Fruit fly (Drosophila melanogaster): ENCODE data around the gene mRpL1.

Gene mRpL1

DNA sequence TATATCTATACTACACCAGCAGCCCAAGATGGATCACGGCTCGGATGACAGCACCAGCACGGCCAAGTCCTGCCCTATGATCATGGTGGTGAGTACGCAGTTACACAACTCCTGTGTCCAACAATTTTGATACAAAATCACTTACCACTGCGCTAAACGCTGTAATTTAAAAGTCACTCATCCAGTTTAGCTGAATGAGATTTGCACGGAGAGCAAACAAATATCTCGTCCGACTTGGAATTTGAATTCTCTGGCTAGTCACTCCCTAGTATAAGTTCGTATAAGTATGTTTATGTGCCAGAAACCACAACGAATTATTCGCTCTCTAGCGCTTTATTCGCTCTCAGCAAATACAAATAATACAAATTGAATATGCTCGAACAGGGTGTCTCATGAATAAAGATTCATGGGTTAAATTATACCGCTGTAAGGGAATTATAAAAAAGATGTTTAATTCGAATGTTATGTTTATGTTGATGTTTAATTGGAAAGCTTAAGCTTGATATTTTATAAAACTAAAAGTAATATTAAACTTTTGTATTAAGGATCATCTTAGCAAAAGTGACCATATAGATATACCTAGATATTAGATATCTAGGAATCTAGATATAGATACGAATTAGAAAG, 16.6 kb downstream of the mRpL1 start:
- peak; percentile 29 for TF ChIP-seq CG14711 (tag; optimal IDR thresholded peaks at IDR 0.05)
- TF ChIP-seq Mnt (GFP tag; optimal IDR thresholded peaks at IDR 0.05): no peak
- no peak for TF ChIP-seq CG1620 (GFP tag; optimal IDR thresholded peaks at IDR 0.05)
- TF ChIP-seq CG7101 (tag; optimal IDR thresholded peaks at IDR 0.05): peak; percentile 27
- TF ChIP-seq cnc (optimal IDR thresholded peaks at IDR 0.05): no peak
- TF ChIP-seq pad (GFP tag; optimal IDR thresholded peaks at IDR 0.05): no peak
- TF ChIP-seq toe (GFP tag; optimal IDR thresholded peaks at IDR 0.05): no peak
- TF ChIP-seq tj (GFP tag; optimal IDR thresholded peaks at IDR 0.05): no peak
- TF ChIP-seq kay (GFP tag; ENCODE audit: borderline replicate concordance): no peak
- TF ChIP-seq CG7045 (GFP tag; optimal IDR thresholded peaks at IDR 0.05): peak; percentile 6
- TF ChIP-seq CG33017 (tag; optimal IDR thresholded peaks at IDR 0.05): peak; percentile 60
- peak; percentile 37 for TF ChIP-seq cic (GFP tag; optimal IDR thresholded peaks at IDR 0.05)

DNA sequence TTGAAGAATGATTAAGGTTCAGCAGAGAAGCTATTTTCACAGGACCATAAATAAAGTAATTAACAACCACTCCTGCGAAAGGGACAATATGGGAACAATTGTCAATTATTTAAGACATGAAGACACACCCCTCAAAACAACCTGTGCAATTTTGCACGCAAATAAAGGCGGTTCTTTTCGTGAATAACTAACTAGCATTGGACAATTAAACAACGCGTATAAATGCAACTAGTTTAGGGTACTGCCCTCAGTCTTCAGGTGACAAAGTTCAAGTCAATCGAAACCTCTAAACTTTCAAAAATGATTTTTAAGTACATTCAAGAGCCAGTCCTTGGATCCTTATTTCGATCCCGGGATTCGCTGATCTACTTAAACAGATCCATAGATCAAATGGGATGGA, 20.2 kb downstream of the mRpL1 start, which contains the start of gene Or85a:
TSS of gene Or85a (plus strand) at position 301 of the 400 bp plus-strand sequence.
- no peak for TF ChIP-seq CG33017 (tag; optimal IDR thresholded peaks at IDR 0.05)

dm6 chr3R:8324016-8324415, 22.8 kb downstream of the mRpL1 start, which contains the start of gene CG7443:
CG7443 (plus strand) TSS chr3R:8324316.
- TF ChIP-seq Crg-1 (GFP tag; optimal IDR thresholded peaks at IDR 0.05): no peak
- no peak for TF ChIP-seq CG7101 (tag; optimal IDR thresholded peaks at IDR 0.05)
- no peak for TF ChIP-seq tj (GFP tag; optimal IDR thresholded peaks at IDR 0.05)
- no peak for TF ChIP-seq CG14711 (tag; optimal IDR thresholded peaks at IDR 0.05)

DNA sequence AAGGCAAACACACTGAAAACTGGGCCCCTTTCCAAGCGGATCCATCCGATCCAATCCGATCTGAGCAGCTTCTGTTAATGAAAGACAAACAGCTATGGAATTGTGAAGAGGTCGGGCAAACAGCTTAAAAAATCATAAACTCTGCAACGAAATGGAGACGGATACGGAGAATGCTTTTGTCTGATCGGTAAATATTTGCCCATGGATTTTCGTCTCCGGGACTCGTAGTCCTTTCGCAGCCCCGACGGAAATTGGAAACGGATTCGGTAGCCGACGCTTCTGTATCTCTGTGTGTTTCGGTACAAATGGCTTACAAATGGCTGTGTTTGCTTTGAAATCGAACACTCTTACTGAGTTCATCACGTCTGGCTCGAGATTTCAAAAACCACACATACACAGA, 25.6 kb downstream of the mRpL1 start:
- TF ChIP-seq cnc (optimal IDR thresholded peaks at IDR 0.05) (no peak), kay (GFP tag; ENCODE audit: borderline replicate concordance) (no peak), tj (GFP tag; optimal IDR thresholded peaks at IDR 0.05) (no peak), CG12768 (GFP tag; optimal IDR thresholded peaks at IDR 0.05) (no peak), CG33017 (tag; optimal IDR thresholded peaks at IDR 0.05) (no peak), CG14711 (tag; optimal IDR thresholded peaks at IDR 0.05) (no peak), ovo (GFP tag; optimal IDR thresholded peaks at IDR 0.05) (no peak), Hr96 (GFP tag; optimal IDR thresholded peaks at IDR 0.05) (no peak), bab1 (GFP tag; optimal IDR thresholded peaks at IDR 0.05) (no peak), cic (GFP tag; optimal IDR thresholded peaks at IDR 0.05) (no peak)

dm6 chr3R:8327967-8328789, 26.9 kb downstream of the mRpL1 start:
- no peak for TF ChIP-seq CG11617 (GFP tag; optimal IDR thresholded peaks at IDR 0.05)
- peak; percentile 86 for TF ChIP-seq kay (GFP tag; ENCODE audit: borderline replicate concordance)

dm6 chr3R:8329628-8330027, 28.4 kb downstream of the mRpL1 start:
- TF ChIP-seq bab1 (GFP tag; optimal IDR thresholded peaks at IDR 0.05): no peak
- no peak for TF ChIP-seq cic (GFP tag; optimal IDR thresholded peaks at IDR 0.05)
- no peak for TF ChIP-seq CG14711 (tag; optimal IDR thresholded peaks at IDR 0.05)
- TF ChIP-seq toe (GFP tag; optimal IDR thresholded peaks at IDR 0.05): no peak
- TF ChIP-seq tj (GFP tag; optimal IDR thresholded peaks at IDR 0.05): no peak
- no peak for TF ChIP-seq cnc (optimal IDR thresholded peaks at IDR 0.05)
- no peak for TF ChIP-seq CG12768 (GFP tag; optimal IDR thresholded peaks at IDR 0.05)
- no peak for TF ChIP-seq CG33017 (tag; optimal IDR thresholded peaks at IDR 0.05)
- TF ChIP-seq kay (GFP tag; ENCODE audit: borderline replicate concordance): no peak
- no peak for TF ChIP-seq ovo (GFP tag; optimal IDR thresholded peaks at IDR 0.05)

DNA sequence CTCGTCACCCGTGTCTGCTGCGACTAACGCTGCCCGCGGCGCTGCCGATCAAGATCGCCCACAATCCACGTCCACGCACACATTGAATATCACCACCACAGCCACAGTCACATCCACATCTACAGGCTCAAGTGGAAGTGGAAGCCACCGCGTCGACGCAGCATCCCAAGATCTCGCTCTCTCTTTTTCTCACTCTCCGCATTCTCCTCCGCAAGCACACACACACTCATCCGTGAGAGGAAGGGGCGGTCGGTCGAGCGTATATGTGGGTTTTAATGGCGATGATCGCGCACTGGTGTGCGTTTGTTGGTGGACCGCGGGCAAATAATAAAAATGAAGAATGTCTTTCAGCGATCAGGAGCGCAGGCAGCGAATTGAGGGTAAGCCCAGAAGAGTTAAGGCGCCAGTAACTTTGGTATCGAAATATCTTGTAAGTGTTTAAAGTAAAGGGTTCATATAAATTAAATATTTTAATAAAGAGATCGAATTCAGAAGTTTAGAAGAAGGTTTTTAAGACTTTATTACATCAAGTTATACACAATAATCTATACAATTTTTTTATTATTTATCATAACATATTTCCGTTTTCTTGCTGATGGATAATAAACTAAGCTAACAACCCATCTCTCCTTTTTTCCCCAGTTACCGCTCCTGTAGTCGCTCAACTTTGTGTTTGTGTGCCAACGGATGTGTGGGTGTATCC, 32.7 kb downstream of the mRpL1 start, which contains the start of gene Poxm:
TSS of gene Poxm (minus strand) at position 25 of the 703 bp plus-strand sequence.
- TF ChIP-seq Mnt (GFP tag; optimal IDR thresholded peaks at IDR 0.05) (no peak), kay (GFP tag; ENCODE audit: borderline replicate concordance) (peak; percentile 67)

dm6 chr3R:8334471-8334783, 33.2 kb downstream of the mRpL1 start:
- TF ChIP-seq CG14711 (tag; optimal IDR thresholded peaks at IDR 0.05) (no peak), kay (GFP tag; ENCODE audit: borderline replicate concordance) (peak; percentile 12)

All from whole organism, adult.